Worm (Caenorhabditis elegans) whole organism, early embryonic: ENCODE data around the gene Y39C12A.9.
A peak's percentile ranks its signal among the peaks of the same experiment; 100 is the strongest.

Experiments used
- B0310.2 ChIP-seq: sonication (generic microtip); optimal IDR thresholded peaks from 2 replicates; lab custom pipeline; 2016; ENCODE audit warnings: mild to moderate bottlenecking, missing genetic modification characterization, missing compliant biosample characterization
- F13C5.2 ChIP-seq: sonication (generic microtip); optimal IDR thresholded peaks from 2 replicates; lab custom pipeline; 2017; ENCODE audit warnings: mild to moderate bottlenecking, missing genetic modification characterization, inconsistent platforms, missing compliant biosample characterization
- aly-1 ChIP-seq: sonication (generic microtip); optimal IDR thresholded peaks from 2 replicates; lab custom pipeline; 2016; ENCODE audit warnings: missing genetic modification characterization, missing compliant biosample characterization
- ama-1 ChIP-seq: fragments of 150-350 bp; optimal IDR thresholded peaks from 2 replicates; lab custom pipeline; 2014
- ceh-13 ChIP-seq: fragments of 200-800 bp; sonication (Bioruptor generic); optimal IDR thresholded peaks from 2 replicates; lab custom pipeline; 2018; ENCODE audit warnings: mild to moderate bottlenecking, missing genetic modification characterization, missing compliant biosample characterization
- ceh-36 ChIP-seq: sonication (generic microtip); optimal IDR thresholded peaks from 2 replicates; lab custom pipeline; 2016; ENCODE audit warnings: missing genetic modification characterization, inconsistent platforms, missing compliant biosample characterization
- ets-7 ChIP-seq: sonication (generic microtip); optimal IDR thresholded peaks from 2 replicates; lab custom pipeline; 2016; ENCODE audit warnings: missing genotype, missing genetic modification characterization, missing compliant biosample characterization
- flt-1 ChIP-seq: fragments of 200-800 bp; sonication (Bioruptor generic); IDR thresholded peaks from 2 replicates; pipeline ENCODE4 v1.3.6; 2022; ENCODE audit warnings: missing genetic modification characterization, missing compliant biosample characterization
- hmbx-1 ChIP-seq: sonication (generic microtip); optimal IDR thresholded peaks from 2 replicates; lab custom pipeline; 2016; ENCODE audit warnings: mild to moderate bottlenecking, missing genetic modification characterization, missing compliant biosample characterization
- hmg-4 ChIP-seq: fragments of 200-800 bp; sonication (Bioruptor generic); optimal IDR thresholded peaks from 2 replicates; lab custom pipeline; 2018; ENCODE audit warnings: mild to moderate bottlenecking, missing genetic modification characterization, missing compliant biosample characterization
- hnd-1 ChIP-seq: sonication (generic microtip); optimal IDR thresholded peaks from 2 replicates; lab custom pipeline; 2016; ENCODE audit warnings: missing genetic modification characterization, missing compliant biosample characterization
- pes-1 ChIP-seq: fragments of 200-800 bp; sonication (Bioruptor generic); IDR thresholded peaks from 2 replicates; pipeline ENCODE4 v1.3.6; 2022; ENCODE audit warnings: missing genetic modification reagents, missing genetic modification characterization, missing compliant biosample characterization
- scrt-1 ChIP-seq: fragments of 200-800 bp; sonication (Bioruptor generic); IDR thresholded peaks from 2 replicates; pipeline ENCODE4 v1.3.6; 2022; ENCODE audit warnings: missing genetic modification characterization, missing compliant biosample characterization
- sea-1 ChIP-seq: fragments of 200-800 bp; sonication (Bioruptor generic); conservative IDR thresholded peaks from 2 replicates; pipeline ENCODE4 v1.3.6; 2022; ENCODE audit warnings: missing genetic modification characterization, missing compliant biosample characterization
- tbx-11 ChIP-seq: fragments of 200-800 bp; sonication (Bioruptor generic); IDR thresholded peaks from 2 replicates; pipeline ENCODE4 v1.3.6; 2022; ENCODE audit warnings: missing genetic modification characterization, missing compliant biosample characterization
- tbx-37 ChIP-seq: fragments of 200-800 bp; sonication (Bioruptor generic); conservative IDR thresholded peaks from 2 replicates; pipeline ENCODE4 v1.3.6; 2022; ENCODE audit warnings: missing genetic modification reagents, missing genetic modification characterization, missing compliant biosample characterization
- tra-4 ChIP-seq: sonication (generic microtip); optimal IDR thresholded peaks from 2 replicates; lab custom pipeline; 2017; ENCODE audit warnings: missing genetic modification characterization, missing compliant biosample characterization

The Y39C12A.9 gene

DNA sequence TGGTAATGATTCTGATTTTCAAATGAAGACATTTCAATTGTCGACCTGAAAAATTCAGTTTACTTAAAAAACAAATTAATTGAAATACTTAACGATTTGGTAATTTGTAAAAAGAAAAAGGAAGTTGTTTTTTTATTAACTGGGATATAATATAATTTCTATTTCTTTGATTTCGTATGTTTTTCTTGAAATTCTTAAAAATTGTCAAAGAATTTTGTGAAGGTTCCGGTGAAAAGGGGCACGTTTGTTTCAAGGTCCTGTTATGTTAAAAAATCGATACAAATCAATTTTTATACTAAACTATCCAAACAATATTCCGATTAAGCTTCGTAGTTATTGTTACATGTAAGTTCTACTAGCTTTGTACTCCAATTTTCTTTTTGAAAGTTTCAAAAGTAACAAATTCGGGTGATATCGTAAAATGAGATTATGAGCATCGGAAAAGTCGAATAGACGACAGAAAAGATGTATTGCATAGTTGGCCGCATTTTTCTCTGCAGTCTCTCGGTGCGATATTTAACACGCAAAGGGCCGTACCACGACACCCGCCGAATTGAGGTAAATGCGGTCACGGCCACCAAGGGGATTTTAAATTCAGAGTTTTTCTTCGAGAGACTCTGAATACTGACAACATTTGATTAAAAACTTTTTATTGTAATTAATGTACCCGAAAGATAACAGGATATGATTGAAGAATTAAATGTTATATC is at the start of gene Y39C12A.9:
TSS of gene Y39C12A.9 (minus strand) at position 51 of the 710 bp plus-strand sequence.
- TF ChIP-seq hnd-1 (tag; lab: Kevin White, UChicago) (no peak), ama-1 (no peak), hmg-4 (no peak), hmbx-1 (tag; lab: Kevin White, UChicago) (no peak), aly-1 (tag; lab: Kevin White, UChicago) (no peak), ets-7 (no peak), B0310.2 (no peak), flt-1 (no peak), tra-4 (tag; lab: Kevin White, UChicago) (no peak), scrt-1 (GFP tag; lab: Robert Waterston, UW) (no peak), F13C5.2 (tag; lab: Kevin White, UChicago) (no peak), sea-1 (GFP tag; lab: Robert Waterston, UW) (no peak), tbx-37 (GFP tag; lab: Robert Waterston, UW) (no peak)

DNA sequence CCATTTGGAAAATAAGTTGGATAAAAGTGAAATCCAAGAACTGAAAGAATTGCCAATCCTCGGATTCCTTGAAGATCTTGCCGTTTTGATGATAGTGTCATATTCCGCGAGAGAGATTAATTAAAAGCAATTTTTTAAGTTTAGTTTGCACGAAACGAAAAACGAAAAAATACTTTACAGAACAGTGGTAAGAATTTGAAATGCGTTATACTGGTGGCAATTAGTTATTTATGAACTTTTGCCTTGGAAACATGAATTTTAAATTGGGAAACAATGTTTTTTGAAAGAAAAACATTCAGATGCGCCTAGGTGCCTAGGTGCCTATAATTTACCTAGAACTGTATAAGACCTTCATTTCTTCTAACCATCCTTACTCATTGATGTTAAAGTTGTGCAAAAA is 48.7 kb upstream of the Y39C12A.9 start, which contains the start of gene oac-57:
TSS of gene oac-57 (minus strand) at position 101 of the 400 bp plus-strand sequence.
- TF ChIP-seq hmg-4 (no peak), tbx-11 (GFP tag; lab: Robert Waterston, UW) (no peak), tra-4 (tag; lab: Kevin White, UChicago) (no peak), hmbx-1 (tag; lab: Kevin White, UChicago) (no peak), ets-7 (no peak), ceh-13 (no peak), F13C5.2 (tag; lab: Kevin White, UChicago) (no peak), scrt-1 (GFP tag; lab: Robert Waterston, UW) (no peak), flt-1 (no peak), tbx-37 (GFP tag; lab: Robert Waterston, UW) (no peak), pes-1 (no peak), aly-1 (tag; lab: Kevin White, UChicago) (no peak), sea-1 (GFP tag; lab: Robert Waterston, UW) (no peak), hnd-1 (tag; lab: Kevin White, UChicago) (no peak), B0310.2 (no peak), ceh-36 (no peak), ama-1 (no peak)

DNA sequence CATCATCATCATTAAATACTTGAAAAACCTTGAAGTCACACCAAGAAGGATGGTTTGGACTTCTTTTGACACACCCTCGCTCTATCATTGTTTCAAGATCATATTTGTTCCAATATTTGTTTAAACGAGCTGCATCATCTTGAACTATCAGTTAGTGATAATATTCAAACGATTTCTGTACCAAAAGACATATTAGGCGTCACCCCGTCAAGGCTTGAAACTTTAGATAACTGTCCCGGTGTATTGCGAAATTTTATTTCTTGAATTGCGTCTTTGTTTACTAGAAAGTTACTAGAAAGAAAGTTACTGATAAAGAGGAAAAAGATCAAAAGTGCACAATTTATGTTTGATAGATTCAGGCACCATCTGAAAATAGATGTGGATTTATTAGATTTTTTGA is 46.9 kb upstream of the Y39C12A.9 start:
- TF ChIP-seq aly-1 (tag; lab: Kevin White, UChicago) (no peak), sea-1 (GFP tag; lab: Robert Waterston, UW) (no peak), hmg-4 (no peak), flt-1 (no peak), F13C5.2 (tag; lab: Kevin White, UChicago) (no peak), tbx-37 (GFP tag; lab: Robert Waterston, UW) (no peak), ama-1 (no peak), ceh-13 (no peak), pes-1 (no peak), tra-4 (tag; lab: Kevin White, UChicago) (no peak), B0310.2 (no peak), hnd-1 (tag; lab: Kevin White, UChicago) (no peak), tbx-11 (GFP tag; lab: Robert Waterston, UW) (no peak), hmbx-1 (tag; lab: Kevin White, UChicago) (no peak), ceh-36 (no peak)

DNA sequence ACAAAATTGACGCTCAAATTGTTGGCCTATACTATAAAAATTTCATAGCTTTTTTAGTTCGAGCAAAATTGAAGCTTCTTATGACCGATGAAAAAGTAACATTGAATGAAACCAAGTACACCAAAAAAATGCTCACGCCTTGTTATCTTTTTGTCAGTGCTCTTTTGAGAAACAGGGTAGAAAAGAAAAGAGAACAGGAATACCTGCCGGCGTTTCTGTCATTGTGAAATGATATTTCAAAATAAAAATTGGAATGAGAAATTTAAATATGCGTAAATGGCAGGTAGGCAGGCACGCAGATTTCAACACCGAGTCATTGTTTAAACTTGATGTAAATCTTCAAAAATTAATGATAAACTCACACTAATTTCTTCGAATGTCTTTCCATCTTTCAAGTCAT is 45.7 kb upstream of the Y39C12A.9 start:
- TF ChIP-seq ceh-13 (no peak), hmbx-1 (tag; lab: Kevin White, UChicago) (no peak), sea-1 (GFP tag; lab: Robert Waterston, UW) (no peak), ets-7 (no peak), scrt-1 (GFP tag; lab: Robert Waterston, UW) (no peak), pes-1 (no peak), ceh-36 (no peak), tbx-11 (GFP tag; lab: Robert Waterston, UW) (no peak), F13C5.2 (tag; lab: Kevin White, UChicago) (no peak), flt-1 (no peak), B0310.2 (no peak), ama-1 (no peak), hnd-1 (tag; lab: Kevin White, UChicago) (no peak), tra-4 (tag; lab: Kevin White, UChicago) (no peak), aly-1 (tag; lab: Kevin White, UChicago) (no peak), tbx-37 (GFP tag; lab: Robert Waterston, UW) (no peak), hmg-4 (no peak)

DNA sequence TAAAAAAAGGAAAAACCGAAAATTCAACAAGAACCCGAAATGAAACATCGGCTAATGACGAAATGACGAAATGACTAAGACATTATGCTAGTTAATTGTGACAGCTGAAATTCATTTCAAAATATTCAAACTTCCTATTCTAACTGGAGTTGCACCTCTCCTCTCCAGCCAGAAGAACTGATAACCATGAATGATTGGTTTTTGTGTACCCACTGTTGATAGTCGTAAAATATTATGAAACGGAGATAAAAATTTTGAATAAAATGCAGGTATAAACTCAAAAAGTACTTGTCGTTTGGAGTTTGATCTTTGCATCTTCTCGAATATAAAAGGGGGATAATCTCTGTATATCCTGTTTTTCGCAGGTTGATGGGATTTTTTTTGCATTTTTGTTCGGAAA is 43.9 kb upstream of the Y39C12A.9 start:
- no peak for TF ChIP-seq sea-1 (GFP tag; lab: Robert Waterston, UW)
- TF ChIP-seq ceh-36: no peak
- TF ChIP-seq scrt-1 (GFP tag; lab: Robert Waterston, UW): no peak
- TF ChIP-seq ets-7: no peak
- no peak for TF ChIP-seq B0310.2

DNA sequence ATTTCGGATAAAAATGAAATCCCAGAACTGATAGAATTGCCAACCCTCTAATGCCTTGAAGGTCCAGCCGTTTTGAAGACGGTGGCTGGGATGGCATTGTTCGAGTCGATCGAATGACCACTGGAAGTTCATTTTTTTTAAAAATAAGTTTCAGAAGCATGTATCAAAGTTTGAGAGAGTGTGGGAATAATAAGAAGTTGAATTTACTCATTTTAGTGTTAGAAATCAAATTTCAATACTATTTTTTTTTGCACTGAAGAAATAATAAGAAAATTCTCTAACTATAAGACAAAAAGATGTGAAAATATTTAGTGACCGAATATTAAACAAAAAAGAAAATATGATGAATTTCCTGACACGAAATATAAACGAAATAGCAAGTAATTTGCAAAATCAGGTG is 42.1 kb upstream of the Y39C12A.9 start, which contains the start of gene oac-59:
TSS of gene oac-59 (minus strand) at position 101 of the 400 bp plus-strand sequence.
- TF ChIP-seq tbx-11 (GFP tag; lab: Robert Waterston, UW) (no peak), ceh-36 (no peak), tra-4 (tag; lab: Kevin White, UChicago) (no peak), B0310.2 (no peak), tbx-37 (GFP tag; lab: Robert Waterston, UW) (no peak), flt-1 (no peak), hmg-4 (no peak), scrt-1 (GFP tag; lab: Robert Waterston, UW) (no peak), aly-1 (tag; lab: Kevin White, UChicago) (no peak), ceh-13 (no peak), F13C5.2 (tag; lab: Kevin White, UChicago) (no peak), sea-1 (GFP tag; lab: Robert Waterston, UW) (no peak), hmbx-1 (tag; lab: Kevin White, UChicago) (no peak)

DNA sequence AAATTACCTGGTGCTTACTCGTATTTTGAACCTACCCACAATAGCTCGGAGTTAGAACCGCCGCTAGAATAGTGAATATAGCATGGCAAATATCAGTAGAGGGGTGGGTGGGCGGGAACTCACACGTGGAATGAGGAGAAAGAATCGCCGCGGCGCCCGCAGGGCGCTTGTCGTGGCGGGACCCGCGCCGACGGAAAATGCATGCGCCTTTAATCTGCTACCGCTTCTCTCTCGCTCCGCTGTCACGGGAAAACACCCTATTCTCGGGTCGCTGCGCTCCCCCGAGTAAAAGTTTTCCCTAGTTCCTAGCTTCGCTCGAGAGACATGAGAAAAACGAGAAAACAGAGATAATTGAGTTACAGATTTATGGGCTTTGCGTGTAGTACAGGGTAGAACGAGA is 35.8 kb upstream of the Y39C12A.9 start:
- 0 out of 2 replicates have a peak, but pooled peaks have one; percentile 19 for TF ChIP-seq pes-1
